Worm (Caenorhabditis elegans): ENCODE measurements around the gene R11.3.
A peak's percentile ranks its signal among the peaks of the same experiment; 100 is the strongest.

Gene R11.3

DNA sequence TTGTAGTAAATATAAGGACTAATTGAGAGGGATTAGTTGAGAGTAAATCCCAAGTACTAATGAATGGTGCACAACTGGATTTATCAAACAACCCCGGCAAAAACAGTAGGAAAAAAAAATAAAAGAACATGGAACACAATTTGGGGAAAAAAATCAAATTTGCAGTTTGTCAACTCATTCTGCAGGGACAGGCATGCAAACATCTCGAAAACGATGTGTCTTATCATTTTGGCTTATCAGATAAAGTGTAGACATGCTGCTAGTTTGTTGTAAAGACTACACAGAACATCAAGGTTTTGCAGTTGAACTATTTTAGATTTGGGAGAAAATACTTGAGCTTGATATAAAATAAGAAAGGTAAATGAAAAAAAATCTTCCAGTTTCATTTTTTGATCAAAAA, 45.3 kb downstream of the R11.3 start:
- no peak for TF ChIP-seq lsl-1 (GFP tag; optimal IDR thresholded peaks at IDR 0.05)
- TF ChIP-seq mxl-1 (tag; optimal IDR thresholded peaks at IDR 0.05) = no peak
- peak; percentile 65 for TF ChIP-seq nhr-80 (tag; optimal IDR thresholded peaks at IDR 0.05)
- TF ChIP-seq let-607 (tag; optimal IDR thresholded peaks at IDR 0.05) = peak; percentile 55 to 64
- no peak for TF ChIP-seq egl-18 (GFP tag; IDR thresholded peaks at IDR 0.05)
- TF ChIP-seq K12H6.12 (tag; optimal IDR thresholded peaks at IDR 0.05) = no peak

DNA sequence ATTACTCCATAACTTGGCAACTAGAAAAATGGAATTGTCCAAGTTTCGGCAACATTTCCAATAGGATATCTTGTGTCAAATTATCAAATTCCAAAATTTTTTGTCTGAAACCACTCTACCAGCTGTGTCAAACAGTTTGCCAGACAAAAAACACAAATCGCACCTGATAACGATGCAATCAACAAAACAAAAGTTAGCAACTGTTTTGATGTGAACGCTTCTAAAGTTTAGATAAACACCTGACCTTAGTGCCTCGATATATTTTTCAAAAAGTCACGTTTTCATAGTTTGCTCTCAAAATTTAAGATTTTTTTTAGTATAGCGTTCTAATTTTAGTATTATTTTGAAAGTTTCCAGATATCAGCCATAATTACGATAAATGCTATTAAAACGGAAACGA, 47.7 kb downstream of the R11.3 start:
- TF ChIP-seq F52B5.7 (tag; optimal IDR thresholded peaks at IDR 0.05) (no peak), lin-35 (GFP tag; optimal IDR thresholded peaks at IDR 0.05) (no peak), T26A5.8 (tag; optimal IDR thresholded peaks at IDR 0.05) (no peak), atf-7 (tag; optimal IDR thresholded peaks at IDR 0.05) (no peak), attf-3 (GFP tag; conservative IDR thresholded peaks at IDR 0.05) (no peak), rcor-1 (GFP tag; IDR thresholded peaks at IDR 0.05) (no peak), ceh-79 (tag; optimal IDR thresholded peaks at IDR 0.05) (no peak), unc-62 (GFP tag; optimal IDR thresholded peaks at IDR 0.05) (no peak), die-1 (tag; optimal IDR thresholded peaks at IDR 0.05) (no peak)

DNA sequence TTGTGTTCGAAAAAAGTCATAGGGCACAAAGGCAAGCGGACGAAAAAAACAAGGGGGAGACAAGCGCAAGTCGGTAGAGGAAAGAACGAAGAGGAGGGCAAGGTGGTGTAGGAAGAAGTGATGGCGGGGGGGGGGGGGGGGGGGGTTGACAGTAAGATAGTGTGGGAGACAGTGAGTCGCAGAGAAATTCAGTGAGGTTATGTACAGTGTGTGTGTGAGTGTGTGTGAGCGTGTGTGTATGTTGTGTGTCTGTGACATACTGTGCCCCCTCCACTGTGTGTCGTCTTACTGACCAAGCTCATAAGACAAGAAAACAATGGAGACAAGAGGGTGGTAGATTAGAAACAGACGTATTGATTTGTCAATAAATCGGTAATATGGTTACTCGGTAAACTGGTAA, 48.9 kb downstream of the R11.3 start:
- TF ChIP-seq nhr-90 (tag; optimal IDR thresholded peaks at IDR 0.05) (no peak), ztf-25 (GFP tag; IDR thresholded peaks at IDR 0.05) (no peak), dpff-1 (tag; optimal IDR thresholded peaks at IDR 0.05) (no peak), cebp-2 (GFP tag; IDR thresholded peaks at IDR 0.05) (no peak), let-526 (GFP tag; IDR thresholded peaks at IDR 0.05) (no peak), egrh-3 (GFP tag; IDR thresholded peaks at IDR 0.05) (peak; percentile 96), cebp-1 (GFP tag; IDR thresholded peaks at IDR 0.05) (0 out of 2 replicates have a peak, but pooled peaks have one; percentile 17), cebp-1 (tag; optimal IDR thresholded peaks at IDR 0.05) (peak; percentile 65), C06A6.2 (GFP tag; conservative IDR thresholded peaks at IDR 0.05) (no peak), mes-4 (tag; optimal IDR thresholded peaks at IDR 0.05) (no peak), gei-17 (GFP tag; optimal IDR thresholded peaks at IDR 0.05) (no peak), F49E8.2 (tag; optimal IDR thresholded peaks at IDR 0.05; ENCODE audit: insufficient read depth) (no peak), ceh-100 (GFP tag; IDR thresholded peaks at IDR 0.05) (no peak), athp-1 (tag; optimal IDR thresholded peaks at IDR 0.05) (no peak), tbx-9 (tag; optimal IDR thresholded peaks at IDR 0.05; ENCODE audit: borderline replicate concordance) (no peak), lir-1 (GFP tag; conservative IDR thresholded peaks at IDR 0.05) (no peak), zfh-2 (GFP tag; conservative IDR thresholded peaks at IDR 0.05) (peak; percentile 96), unc-62 (GFP tag; optimal IDR thresholded peaks at IDR 0.05) (no peak), xnd-1 (tag; optimal IDR thresholded peaks at IDR 0.05) (no peak), mcd-1 (GFP tag; IDR thresholded peaks at IDR 0.05) (peak; percentile 34; the same call in 1 of the 2 replicates), aptf-2 (GFP tag; conservative IDR thresholded peaks at IDR 0.05) (no peak), T07F8.4 (tag; optimal IDR thresholded peaks at IDR 0.05) (no peak), K11D2.4 (GFP tag; IDR thresholded peaks at IDR 0.05) (no peak), nhr-179 (tag; optimal IDR thresholded peaks at IDR 0.05) (no peak), ztf-26 (tag; optimal IDR thresholded peaks at IDR 0.05) (peak; percentile 22), nhr-80 (tag; optimal IDR thresholded peaks at IDR 0.05) (peak; percentile 32), zim-3 (tag; optimal IDR thresholded peaks at IDR 0.05) (no peak), die-1 (tag; optimal IDR thresholded peaks at IDR 0.05) (no peak), ets-4 (GFP tag; optimal IDR thresholded peaks at IDR 0.05) (no peak), Y79H2A.3 (GFP tag; conservative IDR thresholded peaks at IDR 0.05) (no peak), K12H6.12 (tag; optimal IDR thresholded peaks at IDR 0.05) (no peak), dox-1 (GFP tag; IDR thresholded peaks at IDR 0.05) (peak; percentile 69), chd-7 (tag; optimal IDR thresholded peaks at IDR 0.05) (no peak), attf-5 (GFP tag; optimal IDR thresholded peaks at IDR 0.05) (peak; percentile 32), rec-8 (tag; optimal IDR thresholded peaks at IDR 0.05) (no peak)

Measured in whole organism, young adult.